Comparison of ENCODE assay signal across 1 fruit fly cellular context in the genomic region with DNA sequence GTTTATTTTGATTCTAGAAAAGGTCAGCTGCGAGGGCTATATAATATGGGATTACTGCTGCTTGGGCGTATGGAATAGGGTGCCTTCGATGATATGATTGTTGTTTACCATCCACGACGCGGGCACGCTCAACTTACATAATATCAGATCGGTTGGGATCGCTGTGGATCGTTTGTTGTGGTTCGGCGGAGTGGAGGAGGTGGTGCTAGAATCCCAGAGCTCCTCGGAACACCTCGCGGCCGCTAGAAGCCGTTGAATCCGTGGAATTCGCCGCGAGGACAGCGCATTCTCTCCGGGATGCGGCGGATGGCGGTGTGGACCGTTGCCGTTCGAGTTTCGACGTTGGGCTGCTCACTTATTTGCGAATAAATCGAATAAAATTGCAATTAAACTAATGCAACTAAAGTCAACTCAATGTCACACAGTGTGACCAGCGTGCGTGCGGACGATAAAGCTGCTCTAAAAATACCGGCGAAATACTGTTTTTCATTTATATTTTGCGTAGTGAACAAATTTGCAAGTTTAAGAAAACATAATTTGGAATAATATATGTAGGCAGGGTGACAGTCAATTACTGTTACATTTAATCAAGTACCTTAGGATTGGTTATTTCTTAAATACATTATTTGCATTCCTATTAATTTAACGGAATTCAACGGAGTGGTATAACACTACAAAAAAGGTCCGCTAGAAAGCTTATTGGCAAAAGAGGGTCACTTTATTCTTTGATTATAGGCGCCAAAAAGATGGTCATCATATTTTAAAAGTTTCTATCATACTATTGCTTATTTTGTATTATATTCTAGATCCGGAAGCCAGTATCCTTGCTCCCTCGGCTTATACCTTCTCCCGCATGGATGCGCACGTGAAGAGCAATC.
TF ChIP-seq lines count a peak whose summit lies in the region.

A gene (minus strand): TSS at position 432 of the 878 bp plus-strand sequence.

TF ChIP-seq in whole organism, embryonic, 481 proteins besides CTCF, POLR2A, EP300 and RAD21 (continued from another document):
- TF ChIP-seq aop (GFP tag; IDR thresholded peaks at IDR 0.05; lab: Robert Waterston, UW), result no peak
- no peak for TF ChIP-seq vfl (GFP tag; optimal IDR thresholded peaks at IDR 0.05; lab: Kevin White, UChicago)
- TF ChIP-seq Sry-β (GFP tag; optimal IDR thresholded peaks at IDR 0.05; lab: Kevin White, UChicago), result no peak
- no peak for TF ChIP-seq ftz-f1 (GFP tag; optimal IDR thresholded peaks at IDR 0.05; lab: Kevin White, UChicago)
- no peak for TF ChIP-seq wek (GFP tag; optimal IDR thresholded peaks at IDR 0.05; lab: Kevin White, UChicago)
- no peak for TF ChIP-seq CG2678 (tag; optimal IDR thresholded peaks at IDR 0.05; lab: Kevin White, UChicago)
- no peak for TF ChIP-seq CG4328 (GFP tag; optimal IDR thresholded peaks at IDR 0.05; lab: Kevin White, UChicago)
- TF ChIP-seq sens (GFP tag; lab: Kevin White, UChicago), result peak; percentile 59
- TF ChIP-seq Bteb2 (GFP tag; optimal IDR thresholded peaks at IDR 0.05; lab: Kevin White, UChicago), result no peak
- TF ChIP-seq gsb (GFP tag; IDR thresholded peaks at IDR 0.05; lab: Robert Waterston, UW), result no peak
- TF ChIP-seq CG8765 (GFP tag; IDR thresholded peaks at IDR 0.05; lab: Robert Waterston, UW), result no peak
- no peak for TF ChIP-seq NK7.1 (GFP tag; optimal IDR thresholded peaks at IDR 0.05; lab: Kevin White, UChicago)
- no peak for TF ChIP-seq dmrt11E (tag; optimal IDR thresholded peaks at IDR 0.05; lab: Kevin White, UChicago)
- TF ChIP-seq CG16779 (GFP tag; IDR thresholded peaks at IDR 0.05; lab: Robert Waterston, UW), result no peak
- 0 out of 2 replicates have a peak, but pooled peaks have one; percentile 20 for TF ChIP-seq Atf6 (GFP tag; IDR thresholded peaks at IDR 0.05; lab: Robert Waterston, UW)
- peak; percentile 15 for TF ChIP-seq trem (tag; optimal IDR thresholded peaks at IDR 0.05; lab: Kevin White, UChicago)
- TF ChIP-seq CG2116 (GFP tag; optimal IDR thresholded peaks at IDR 0.05; lab: Kevin White, UChicago), result peak; percentile 13
- no peak for TF ChIP-seq sna (GFP tag; IDR thresholded peaks at IDR 0.05; lab: Robert Waterston, UW; ENCODE audit: partially characterized antibody)
- TF ChIP-seq CG6272 (GFP tag; IDR thresholded peaks at IDR 0.05; lab: Robert Waterston, UW), result no peak
- TF ChIP-seq Asciz (GFP tag; optimal IDR thresholded peaks at IDR 0.05; lab: Kevin White, UChicago), result no peak
- no peak for TF ChIP-seq jumu (GFP tag; optimal IDR thresholded peaks at IDR 0.05; lab: Kevin White, UChicago)
- no peak for TF ChIP-seq zfh2 (GFP tag; optimal IDR thresholded peaks at IDR 0.05; lab: Kevin White, UChicago)
- TF ChIP-seq cwo (GFP tag; optimal IDR thresholded peaks at IDR 0.05; lab: Kevin White, UChicago), result no peak
- TF ChIP-seq Xbp1 (GFP tag; optimal IDR thresholded peaks at IDR 0.05; lab: Kevin White, UChicago), result no peak
- TF ChIP-seq eyg (GFP tag; optimal IDR thresholded peaks at IDR 0.05; lab: Kevin White, UChicago), result no peak
- TF ChIP-seq Spps (tag; optimal IDR thresholded peaks at IDR 0.05; lab: Kevin White, UChicago), result no peak
- TF ChIP-seq CG31388 (GFP tag; optimal IDR thresholded peaks at IDR 0.05; lab: Kevin White, UChicago), result no peak
- no peak for TF ChIP-seq CG15073 (GFP tag; optimal IDR thresholded peaks at IDR 0.05; lab: Kevin White, UChicago)
- 0 out of 2 replicates have a peak, but pooled peaks have one; percentile 11 for TF ChIP-seq CG13287 (GFP tag; IDR thresholded peaks at IDR 0.05; lab: Robert Waterston, UW; ENCODE audit: partially characterized antibody)
- TF ChIP-seq CG11504 (tag; optimal IDR thresholded peaks at IDR 0.05; lab: Kevin White, UChicago), result no peak
- TF ChIP-seq pzg (GFP tag; optimal IDR thresholded peaks at IDR 0.05; lab: Kevin White, UChicago), result peak; percentile 59
- TF ChIP-seq tna (GFP tag; IDR thresholded peaks at IDR 0.05; lab: Robert Waterston, UW; ENCODE audit: partially characterized antibody), result peak; percentile 13; the same call in 1 of the 2 replicates
- no peak for TF ChIP-seq Eip74EF (GFP tag; optimal IDR thresholded peaks at IDR 0.05; lab: Kevin White, UChicago)
- TF ChIP-seq CG5180 (GFP tag; optimal IDR thresholded peaks at IDR 0.05; lab: Kevin White, UChicago), result no peak
- no peak for TF ChIP-seq Drgx (GFP tag; IDR thresholded peaks at IDR 0.05; lab: Robert Waterston, UW)
- TF ChIP-seq CG34422 (GFP tag; IDR thresholded peaks at IDR 0.05; lab: Robert Waterston, UW), result 0 out of 3 replicates have a peak, but pooled peaks have one; percentile 12
- no peak for TF ChIP-seq Adf1 (GFP tag; IDR thresholded peaks at IDR 0.05; lab: Robert Waterston, UW)
- peak; percentile 78 for TF ChIP-seq MESR4 (GFP tag; optimal IDR thresholded peaks at IDR 0.05; lab: Kevin White, UChicago)
- peak; percentile 5 for TF ChIP-seq Sry-δ (GFP tag; optimal IDR thresholded peaks at IDR 0.05; lab: Kevin White, UChicago)
- no peak for TF ChIP-seq CG16815 (GFP tag; optimal IDR thresholded peaks at IDR 0.05; lab: Kevin White, UChicago)
- TF ChIP-seq CG11696 (GFP tag; IDR thresholded peaks at IDR 0.05; lab: Robert Waterston, UW), result no peak
- no peak for TF ChIP-seq sens-2 (GFP tag; IDR thresholded peaks at IDR 0.05; lab: Robert Waterston, UW)
- TF ChIP-seq CG8089 (GFP tag; optimal IDR thresholded peaks at IDR 0.05; lab: Kevin White, UChicago), result no peak
- TF ChIP-seq Pdp1 (GFP tag; optimal IDR thresholded peaks at IDR 0.05; lab: Kevin White, UChicago), result peak in 1 of 2 experiments; percentile 92
- no peak for TF ChIP-seq mirr (GFP tag; optimal IDR thresholded peaks at IDR 0.05; lab: Kevin White, UChicago)
- no peak for TF ChIP-seq CG7271 (tag; optimal IDR thresholded peaks at IDR 0.05; lab: Kevin White, UChicago)
- TF ChIP-seq Dp (GFP tag; optimal IDR thresholded peaks at IDR 0.05; lab: Kevin White, UChicago), result peak; percentile 73
- TF ChIP-seq CG17186 (GFP tag; optimal IDR thresholded peaks at IDR 0.05; lab: Kevin White, UChicago), result peak; percentile 37
- TF ChIP-seq CG9797 (GFP tag; optimal IDR thresholded peaks at IDR 0.05; lab: Kevin White, UChicago), result peak; percentile 69
- TF ChIP-seq ERR (GFP tag; optimal IDR thresholded peaks at IDR 0.05; lab: Kevin White, UChicago), result peak; percentile 96
- TF ChIP-seq MBD-R2 (GFP tag; IDR thresholded peaks at IDR 0.05; lab: Robert Waterston, UW), result peak; percentile 34; the same call in 1 of the 2 replicates
- TF ChIP-seq fd102C (GFP tag; optimal IDR thresholded peaks at IDR 0.05; lab: Kevin White, UChicago), result no peak
- TF ChIP-seq CG8478 (optimal IDR thresholded peaks at IDR 0.05; lab: Kevin White, UChicago), result no peak
- no peak for TF ChIP-seq CG10321 (GFP tag; IDR thresholded peaks at IDR 0.05; lab: Robert Waterston, UW)
- TF ChIP-seq CG12659 (GFP tag; optimal IDR thresholded peaks at IDR 0.05; lab: Kevin White, UChicago), result peak; percentile 41
- TF ChIP-seq row (GFP tag; IDR thresholded peaks at IDR 0.05; lab: Robert Waterston, UW), result peak; percentile 34; the same call in 2 of the 3 replicates
- TF ChIP-seq gcm2 (GFP tag; optimal IDR thresholded peaks at IDR 0.05; lab: Kevin White, UChicago), result no peak
- no peak for TF ChIP-seq gsb-n (tag; optimal IDR thresholded peaks at IDR 0.05; lab: Kevin White, UChicago)
- TF ChIP-seq HLH54F (GFP tag; optimal IDR thresholded peaks at IDR 0.05; lab: Kevin White, UChicago), result no peak
- peak; percentile 26 for TF ChIP-seq CG9437 (GFP tag; optimal IDR thresholded peaks at IDR 0.05; lab: Kevin White, UChicago)
- TF ChIP-seq chinmo (GFP tag; IDR thresholded peaks at IDR 0.05; lab: Robert Waterston, UW; ENCODE audit: partially characterized antibody), result 0 out of 4 replicates have a peak, but pooled peaks have one; percentile 26
- TF ChIP-seq Sin3A (optimal IDR thresholded peaks at IDR 0.05; lab: Kevin White, UChicago), result peak; percentile 23
- TF ChIP-seq CG3995 (GFP tag; optimal IDR thresholded peaks at IDR 0.05; lab: Kevin White, UChicago), result no peak
- TF ChIP-seq Optix (GFP tag; IDR thresholded peaks at IDR 0.05; lab: Robert Waterston, UW), result no peak
